Worm (Caenorhabditis elegans): Measurements from ENCODE around the gene rps-18.

Gene rps-18

DNA sequence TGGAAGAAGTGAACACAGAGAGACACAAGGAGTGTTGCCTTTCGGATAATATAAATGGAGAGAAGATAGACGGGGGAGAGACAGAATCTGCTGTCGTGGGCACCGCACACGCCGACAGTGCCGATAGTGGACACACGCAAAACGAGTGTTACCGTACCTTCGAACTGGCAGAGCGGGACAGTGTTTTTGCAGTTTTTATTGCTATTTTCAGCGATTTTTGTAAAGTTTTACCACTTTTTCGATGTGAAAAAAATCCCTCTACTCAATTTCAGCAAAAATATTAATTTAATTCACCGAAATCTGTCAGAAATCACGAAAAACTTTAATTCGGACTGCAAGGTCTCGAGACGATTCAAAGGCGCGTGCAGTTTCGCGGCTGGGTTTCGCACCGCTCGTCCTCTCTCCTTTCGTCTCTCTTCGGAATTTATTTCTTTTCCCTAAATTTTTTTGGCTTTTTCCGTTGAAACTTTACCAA, 564 bp upstream of the rps-18 start, which contains the start of gene sec-61.A (continued):
- TF ChIP-seq dpl-1 (GFP tag; optimal IDR thresholded peaks at IDR 0.05) (peak; percentile 24), sdz-38 (tag; optimal IDR thresholded peaks at IDR 0.05) (no peak), ZK185.1 (tag; optimal IDR thresholded peaks at IDR 0.05; ENCODE audit: poor library complexity, severe bottlenecking) (no peak), hsf-1 (GFP tag; IDR thresholded peaks at IDR 0.05) (no peak), bed-1 (GFP tag; IDR thresholded peaks at IDR 0.05) (no peak), ztf-18 (tag; optimal IDR thresholded peaks at IDR 0.05) (peak; percentile 83), B0019.2 (GFP tag; conservative IDR thresholded peaks at IDR 0.05) (no peak), hlh-12 (tag; optimal IDR thresholded peaks at IDR 0.05) (no peak), nhr-90 (tag; optimal IDR thresholded peaks at IDR 0.05) (peak; percentile 55), aptf-2 (GFP tag; conservative IDR thresholded peaks at IDR 0.05) (no peak), attf-5 (GFP tag; optimal IDR thresholded peaks at IDR 0.05) (peak; percentile 74), madf-10 (tag; optimal IDR thresholded peaks at IDR 0.05) (peak; percentile 46), madf-6 (GFP tag; IDR thresholded peaks at IDR 0.05) (peak; percentile 64), ccch-3 (GFP tag; optimal IDR thresholded peaks at IDR 0.05) (no peak), lin-40 (tag; optimal IDR thresholded peaks at IDR 0.05) (peak; percentile 86), lsl-1 (GFP tag; optimal IDR thresholded peaks at IDR 0.05) (peak; percentile 94), somi-1 (GFP tag; optimal IDR thresholded peaks at IDR 0.05) (no peak), T07F8.4 (tag; optimal IDR thresholded peaks at IDR 0.05) (no peak), ztf-28 (GFP tag; IDR thresholded peaks at IDR 0.05) (no peak), Y53F4B.3 (GFP tag; IDR thresholded peaks at IDR 0.05) (no peak), lin-35 (GFP tag; optimal IDR thresholded peaks at IDR 0.05) (peak in 1 of 3 experiments; percentile 24), B0035.1 (tag; optimal IDR thresholded peaks at IDR 0.05) (no peak), xnd-1 (tag; optimal IDR thresholded peaks at IDR 0.05) (peak; percentile 56), cebp-1 (GFP tag; IDR thresholded peaks at IDR 0.05) (no peak), cebp-1 (tag; optimal IDR thresholded peaks at IDR 0.05) (peak; percentile 66), mcd-1 (GFP tag; IDR thresholded peaks at IDR 0.05) (peak; percentile 72), rpc-1 (optimal IDR thresholded peaks at IDR 0.05) (no peak), rpc-1 (tag; optimal IDR thresholded peaks at IDR 0.05) (no peak), ama-1 (optimal IDR thresholded peaks at IDR 0.05) (no peak), ama-1 (GFP tag; optimal IDR thresholded peaks at IDR 0.05) (no peak), F37B4.10 (GFP tag; IDR thresholded peaks at IDR 0.05) (no peak), repo-1 (tag; optimal IDR thresholded peaks at IDR 0.05) (peak; percentile 43), hrde-1 (tag; optimal IDR thresholded peaks at IDR 0.05; ENCODE audit: borderline replicate concordance) (no peak), egl-18 (GFP tag; IDR thresholded peaks at IDR 0.05) (no peak), tlf-1 (GFP tag; optimal IDR thresholded peaks at IDR 0.05) (peak; percentile 77), K12H6.12 (tag; optimal IDR thresholded peaks at IDR 0.05) (peak; percentile 74)

DNA sequence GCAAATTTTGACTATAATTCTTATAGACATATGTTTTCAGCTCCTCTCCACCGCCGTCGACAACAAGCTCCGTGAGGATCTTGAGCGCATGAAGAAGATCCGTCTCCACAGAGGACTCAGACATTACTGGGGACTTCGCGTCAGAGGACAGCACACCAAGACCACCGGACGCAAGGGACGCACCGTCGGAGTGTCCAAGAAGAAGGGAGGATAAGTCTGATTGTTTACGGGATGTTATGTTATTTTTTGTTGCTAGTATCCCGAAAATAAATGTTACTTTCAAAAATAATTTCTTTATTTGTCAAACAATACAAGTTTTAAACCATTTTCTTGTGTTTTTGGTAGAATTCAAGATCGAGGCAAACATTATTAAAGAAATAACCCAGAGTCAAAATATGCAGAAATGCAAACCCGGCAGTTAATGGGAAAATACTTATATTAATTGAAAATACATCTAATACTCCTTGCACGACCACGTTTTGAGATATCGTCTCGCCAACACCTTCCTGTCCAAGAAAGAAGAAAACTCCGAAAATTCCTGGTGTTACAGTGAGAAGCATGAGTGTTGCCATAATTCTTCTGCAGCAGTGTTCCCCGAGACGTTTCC, 775 bp downstream of the rps-18 start:
- TF ChIP-seq zfh-2 (GFP tag; conservative IDR thresholded peaks at IDR 0.05) (no peak), let-526 (GFP tag; IDR thresholded peaks at IDR 0.05) (no peak), tbp1 (GFP tag; optimal IDR thresholded peaks at IDR 0.05) (peak; percentile 38), snpc-4 (GFP tag; optimal IDR thresholded peaks at IDR 0.05) (peak; percentile 65), snpc-4 (tag; optimal IDR thresholded peaks at IDR 0.05) (peak in 2 of 4 experiments; percentile 62 to 88), die-1 (tag; optimal IDR thresholded peaks at IDR 0.05) (no peak), mxl-1 (tag; optimal IDR thresholded peaks at IDR 0.05) (no peak), B0336.3 (GFP tag; IDR thresholded peaks at IDR 0.05) (peak; percentile 60; the same call in 1 of the 2 replicates), ceh-40 (GFP tag; IDR thresholded peaks at IDR 0.05) (no peak), F55B11.4 (tag; optimal IDR thresholded peaks at IDR 0.05; ENCODE audit: borderline replicate concordance, insufficient read depth) (no peak), atf-7 (tag; optimal IDR thresholded peaks at IDR 0.05) (no peak), attf-6 (GFP tag; IDR thresholded peaks at IDR 0.05) (peak; percentile 96)

Data from whole organism, young adult.